Fruit fly (Drosophila melanogaster) whole organism, embryonic: Measurements from ENCODE around the gene Ank.

Source experiments
- CG11456 ChIP-seq: fragments of 200-800 bp; sonication (Bioruptor generic); IDR thresholded peaks from 3 replicates; pipeline ENCODE4 v1.3.6; 2022; ENCODE audit warnings: missing biosample characterization, missing genetic modification characterization
- CG11695 ChIP-seq: fragments of 200-800 bp; sonication (Bioruptor generic); IDR thresholded peaks from 3 replicates; pipeline ENCODE4 v1.3.6; 2022; ENCODE audit warnings: missing biosample characterization, missing genetic modification characterization
- CG12219 ChIP-seq: fragments of 200-800 bp; sonication (Bioruptor generic); optimal IDR thresholded peaks from 3 replicates; lab custom pipeline; 2018; ENCODE audit warnings: missing biosample characterization, mild to moderate bottlenecking, missing genetic modification characterization
- CG13123 ChIP-seq: fragments of 200-800 bp; sonication (Bioruptor generic); optimal IDR thresholded peaks from 2 replicates; lab custom pipeline; 2016; ENCODE audit warnings: missing biosample characterization, missing genetic modification characterization
- CG14050 ChIP-seq: fragments of 200-800 bp; sonication (Bioruptor generic); IDR thresholded peaks from 3 replicates; pipeline ENCODE4 v1.3.6; 2022; ENCODE audit warnings: missing biosample characterization, missing genetic modification characterization
- CG14667 ChIP-seq: fragments of 200-800 bp; sonication (Bioruptor generic); IDR thresholded peaks from 2 replicates; pipeline ENCODE4 v1.3.6; 2022; ENCODE audit warnings: missing biosample characterization, missing genetic modification characterization
- CG17359 ChIP-seq: fragments of 200-800 bp; sonication (Bioruptor generic); optimal IDR thresholded peaks from 3 replicates; lab custom pipeline; 2018; ENCODE audit warnings: missing biosample characterization, mild to moderate bottlenecking, missing genetic modification characterization, moderate library complexity
- CG17912 ChIP-seq: fragments of 200-800 bp; sonication (Bioruptor generic); optimal IDR thresholded peaks from 2 replicates; lab custom pipeline; 2018; ENCODE audit warnings: missing biosample characterization, mild to moderate bottlenecking, missing genetic modification characterization
- CG18262 ChIP-seq: fragments of 200-800 bp; optimal IDR thresholded peaks from 3 replicates; lab custom pipeline; 2019; ENCODE audit warnings: missing biosample characterization, mild to moderate bottlenecking, missing genetic modification characterization, moderate library complexity
- CG3847 ChIP-seq: fragments of 200-800 bp; sonication (Bioruptor generic); IDR thresholded peaks from 2 replicates; pipeline ENCODE4 v1.3.6; 2022; ENCODE audit warnings: missing biosample characterization, missing genetic modification characterization
- CG42726 ChIP-seq: fragments of 200-800 bp; sonication (Bioruptor generic); IDR thresholded peaks from 2 replicates; pipeline ENCODE4 v1.3.6; 2022; ENCODE audit warnings: missing biosample characterization, missing genetic modification characterization; ENCODE audit not compliant: partially characterized antibody
- CG5180 ChIP-seq: fragments of 200-800 bp; sonication (Bioruptor generic); optimal IDR thresholded peaks from 3 replicates; lab custom pipeline; 2017; ENCODE audit warnings: missing biosample characterization, missing genetic modification characterization, mild to moderate bottlenecking, moderate library complexity, missing genetic modification reagents
- CG6254 ChIP-seq: fragments of 200-800 bp; sonication (Bioruptor generic); optimal IDR thresholded peaks from 3 replicates; lab custom pipeline; 2017; ENCODE audit warnings: mild to moderate bottlenecking, missing biosample characterization, missing genetic modification reagents, missing genetic modification characterization
- CG6813 ChIP-seq: fragments of 200-800 bp; sonication (Bioruptor generic); optimal IDR thresholded peaks from 2 replicates; lab custom pipeline; 2017; ENCODE audit warnings: missing biosample characterization, missing genetic modification characterization, mild to moderate bottlenecking, moderate library complexity, missing genetic modification reagents
- CG6854 ChIP-seq: fragments of 200-800 bp; sonication (Bioruptor generic); optimal IDR thresholded peaks from 3 replicates; lab custom pipeline; 2017; ENCODE audit warnings: missing biosample characterization, mild to moderate bottlenecking, missing genetic modification characterization
- CG8388 ChIP-seq: fragments of 200-800 bp; sonication (Bioruptor generic); optimal IDR thresholded peaks from 2 replicates; lab custom pipeline; 2019; ENCODE audit warnings: missing biosample characterization, mild to moderate bottlenecking, missing genetic modification characterization, moderate library complexity
- CG9797 ChIP-seq: fragments of 200-800 bp; sonication (Bioruptor generic); optimal IDR thresholded peaks from 3 replicates; lab custom pipeline; 2018; ENCODE audit warnings: missing biosample characterization, mild to moderate bottlenecking, missing genetic modification characterization
- Dad ChIP-seq: fragments of 200-800 bp; sonication (Bioruptor generic); optimal IDR thresholded peaks from 3 replicates; lab custom pipeline; 2016; ENCODE audit warnings: missing biosample characterization, missing genetic modification characterization
- Deaf1 ChIP-seq: fragments of 200-800 bp; optimal IDR thresholded peaks from 3 replicates; lab custom pipeline; 2019; ENCODE audit warnings: missing biosample characterization, mild to moderate bottlenecking, missing genetic modification characterization, moderate library complexity
- ERR ChIP-seq: fragments of 200-800 bp; sonication (Bioruptor generic); optimal IDR thresholded peaks from 2 replicates; lab custom pipeline; 2016; ENCODE audit warnings: missing biosample characterization, missing genetic modification characterization
- Eip74EF ChIP-seq, 2 experiments: fragments of 200-800 bp in 1 of 2; fragments of >200 bp in 1 of 2; sonication (Bioruptor generic) in 1 of 2; optimal IDR thresholded peaks; 2 replicates each; lab custom pipeline; 2017 to 2019; ENCODE audit warnings: missing biosample characterization in 2 of 2, missing genetic modification characterization in 2 of 2, mild to moderate bottlenecking in 1 of 2, moderate library complexity in 1 of 2
- HHEX ChIP-seq: fragments of 200-800 bp; sonication (Bioruptor generic); optimal IDR thresholded peaks from 3 replicates; lab custom pipeline; 2017; ENCODE audit warnings: missing biosample characterization, mild to moderate bottlenecking, missing genetic modification characterization, missing genetic modification reagents
- HLH4C ChIP-seq: fragments of 200-800 bp; sonication (Bioruptor generic); IDR thresholded peaks from 3 replicates; pipeline ENCODE4 v1.3.6; 2022; ENCODE audit warnings: missing biosample characterization, missing genetic modification characterization; ENCODE audit not compliant: partially characterized antibody
- Hr39 ChIP-seq: fragments of >200 bp; optimal IDR thresholded peaks from 2 replicates; lab custom pipeline; 2017
- Hr78 ChIP-seq, 2 experiments: fragments of 200-800 bp in 1 of 2; fragments of >200 bp in 1 of 2; sonication (Bioruptor generic) in 1 of 2; optimal IDR thresholded peaks; 2 replicates each; lab custom pipeline; 2017 to 2019; ENCODE audit warnings: missing biosample characterization in 2 of 2, missing genetic modification characterization in 2 of 2, mild to moderate bottlenecking in 1 of 2, moderate library complexity in 1 of 2
- Myb ChIP-seq: fragments of 200-800 bp; sonication (Bioruptor generic); optimal IDR thresholded peaks from 2 replicates; lab custom pipeline; 2016; ENCODE audit warnings: missing biosample characterization, missing genetic modification characterization
- NC2α ChIP-seq: fragments of 200-800 bp; sonication (Bioruptor generic); optimal IDR thresholded peaks from 2 replicates; lab custom pipeline; 2016; ENCODE audit warnings: missing biosample characterization, missing genetic modification characterization
- NFAT ChIP-seq: fragments of 200-800 bp; sonication (Bioruptor generic); IDR thresholded peaks from 2 replicates; pipeline ENCODE4 v1.3.6; 2022; ENCODE audit warnings: missing biosample characterization, missing genetic modification characterization
- Oli ChIP-seq: fragments of 200-800 bp; sonication (Bioruptor generic); optimal IDR thresholded peaks from 2 replicates; lab custom pipeline; 2018; ENCODE audit warnings: missing biosample characterization, mild to moderate bottlenecking, missing genetic modification characterization, moderate library complexity
- Optix ChIP-seq: fragments of 200-800 bp; sonication (Bioruptor generic); IDR thresholded peaks from 3 replicates; pipeline ENCODE4 v1.3.6; 2022; ENCODE audit warnings: missing biosample characterization, missing genetic modification characterization
- Spps ChIP-seq: fragments of 200-800 bp; sonication (Bioruptor generic); optimal IDR thresholded peaks from 2 replicates; lab custom pipeline; 2018; ENCODE audit warnings: missing biosample characterization, mild to moderate bottlenecking, missing genetic modification characterization
- Sry-β ChIP-seq: fragments of 200-800 bp; sonication (Bioruptor generic); optimal IDR thresholded peaks from 2 replicates; lab custom pipeline; 2018; ENCODE audit warnings: missing biosample characterization, mild to moderate bottlenecking, missing genetic modification characterization, moderate library complexity
- Stat92E ChIP-seq, 3 experiments: fragments of >200 bp in 2 of 3; fragments of 200-800 bp in 1 of 3; sonication (Bioruptor generic) in 1 of 3; optimal IDR thresholded peaks; 2 replicates each; lab custom pipeline; 2017 to 2019; ENCODE audit warnings: missing biosample characterization in 3 of 3, missing genetic modification characterization in 3 of 3, mild to moderate bottlenecking in 1 of 3, moderate library complexity in 1 of 3
- YL-1 ChIP-seq: fragments of 200-800 bp; sonication (Bioruptor generic); optimal IDR thresholded peaks from 3 replicates; lab custom pipeline; 2017; ENCODE audit warnings: missing biosample characterization, mild to moderate bottlenecking, missing genetic modification characterization
- crol ChIP-seq: fragments of 200-800 bp; sonication (Bioruptor generic); IDR thresholded peaks from 2 replicates; pipeline ENCODE4 v1.3.6; 2022; ENCODE audit warnings: missing biosample characterization, missing genetic modification characterization
- dm ChIP-seq: fragments of 200-800 bp; sonication (Bioruptor generic); optimal IDR thresholded peaks from 3 replicates; lab custom pipeline; 2016; ENCODE audit warnings: missing biosample characterization, missing genetic modification characterization
- emc ChIP-seq: fragments of 200-800 bp; sonication (Bioruptor generic); optimal IDR thresholded peaks from 2 replicates; lab custom pipeline; 2016; ENCODE audit warnings: missing biosample characterization, missing genetic modification characterization
- fd64A ChIP-seq: fragments of 200-800 bp; sonication (Bioruptor generic); optimal IDR thresholded peaks from 3 replicates; lab custom pipeline; 2018; ENCODE audit warnings: missing biosample characterization, mild to moderate bottlenecking, missing genetic modification characterization
- gce ChIP-seq: fragments of 200-800 bp; sonication (Bioruptor generic); IDR thresholded peaks from 3 replicates; pipeline ENCODE4 v1.3.6; 2022; ENCODE audit warnings: missing biosample characterization, missing genetic modification characterization
- her ChIP-seq: fragments of 200-800 bp; sonication (Bioruptor generic); optimal IDR thresholded peaks from 2 replicates; lab custom pipeline; 2016; ENCODE audit warnings: missing biosample characterization, missing genetic modification characterization
- mirr ChIP-seq: fragments of 200-800 bp; sonication (Bioruptor generic); optimal IDR thresholded peaks from 3 replicates; lab custom pipeline; 2018; ENCODE audit warnings: missing biosample characterization, mild to moderate bottlenecking, missing genetic modification characterization
- nerfin-2 ChIP-seq: fragments of 200-800 bp; sonication (Bioruptor generic); IDR thresholded peaks from 2 replicates; pipeline ENCODE4 v1.3.6; 2022; ENCODE audit warnings: missing biosample characterization, missing genetic modification characterization; ENCODE audit not compliant: partially characterized antibody
- org-1 ChIP-seq: fragments of 200-800 bp; sonication (Bioruptor generic); optimal IDR thresholded peaks from 2 replicates; lab custom pipeline; 2017; ENCODE audit warnings: missing biosample characterization, missing genetic modification characterization
- otp ChIP-seq: fragments of 200-800 bp; sonication (Bioruptor generic); IDR thresholded peaks from 3 replicates; pipeline ENCODE4, ENCODE4 v1.3.6; 2022; ENCODE audit warnings: missing biosample characterization, missing genetic modification characterization
- pho ChIP-seq: fragments of 200-800 bp; sonication (Bioruptor generic); optimal IDR thresholded peaks from 2 replicates; lab custom pipeline; 2016; ENCODE audit warnings: missing biosample characterization, missing genetic modification characterization
- sob ChIP-seq: fragments of 200-800 bp; sonication (Bioruptor generic); IDR thresholded peaks from 2 replicates; pipeline ENCODE4 v1.3.6; 2022; ENCODE audit warnings: missing biosample characterization, missing genetic modification characterization
- tx ChIP-seq: fragments of 200-800 bp; sonication (Bioruptor generic); optimal IDR thresholded peaks from 2 replicates; lab custom pipeline; 2016; ENCODE audit warnings: missing biosample characterization, missing genetic modification characterization
- zen ChIP-seq: fragments of 200-800 bp; sonication (Bioruptor generic); optimal IDR thresholded peaks from 3 replicates; lab custom pipeline; 2018; ENCODE audit warnings: missing biosample characterization, mild to moderate bottlenecking, missing genetic modification characterization, moderate library complexity
- zen2 ChIP-seq: fragments of 200-800 bp; sonication (Bioruptor generic); IDR thresholded peaks from 3 replicates; pipeline ENCODE4 v1.3.6; 2022; ENCODE audit warnings: missing biosample characterization, missing genetic modification characterization; ENCODE audit not compliant: partially characterized antibody

Ank gene

DNA sequence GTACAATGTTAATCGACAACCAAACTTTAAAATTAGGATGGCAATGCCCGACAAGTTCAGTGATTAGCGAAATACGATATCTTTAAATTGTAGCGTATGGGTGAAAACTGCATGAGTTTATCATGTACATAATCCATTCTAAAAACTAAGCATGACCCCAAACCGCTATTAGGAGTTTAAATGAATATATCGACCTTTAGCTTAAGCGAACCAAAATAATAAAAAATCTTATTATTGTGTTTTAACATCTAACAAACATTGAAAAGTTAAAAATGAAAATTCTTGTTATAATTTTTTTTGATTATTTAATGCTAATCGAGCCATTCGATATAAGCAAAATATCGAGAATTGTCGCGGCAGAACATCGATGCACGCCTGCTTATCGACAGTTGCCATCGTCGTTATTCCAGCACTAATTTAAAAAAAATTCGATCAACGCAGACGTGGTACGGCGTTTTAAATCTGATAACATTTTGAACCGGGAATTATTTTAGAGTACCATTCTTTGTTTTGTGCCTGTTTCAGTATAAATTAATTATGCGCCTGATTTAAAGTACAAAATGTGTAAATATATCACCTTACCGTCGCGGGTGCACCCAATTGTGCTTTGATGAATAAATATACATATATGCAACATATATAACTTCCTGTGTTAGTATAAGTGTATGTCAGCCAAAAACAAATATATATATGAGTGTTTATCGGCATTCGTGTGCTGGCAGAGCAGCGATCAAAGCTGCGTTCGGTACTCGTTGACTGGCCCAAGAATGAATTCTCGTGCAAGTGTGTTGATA, 60.5 kb downstream of the Ank start, which contains the start of gene pan (continued):
- TF ChIP-seq Deaf1 (tag; lab: Kevin White, UChicago) (peak; percentile 77), HHEX (GFP tag; lab: Kevin White, UChicago) (no peak), Eip74EF (GFP tag; optimal IDR thresholded peaks at IDR 0.05; lab: Kevin White, UChicago) (peak in 1 of 2 experiments; percentile 57), CG14050 (GFP tag; lab: Robert Waterston, UW) (no peak), zen (tag; lab: Kevin White, UChicago) (no peak), dm (GFP tag; lab: Kevin White, UChicago) (no peak), CG3847 (no peak), NFAT (GFP tag; lab: Robert Waterston, UW) (no peak), Optix (GFP tag; lab: Robert Waterston, UW) (no peak), HLH4C (GFP tag; lab: Robert Waterston, UW) (peak; percentile 97), CG18262 (tag; lab: Kevin White, UChicago) (no peak), Spps (tag; lab: Kevin White, UChicago) (no peak), crol (GFP tag; lab: Robert Waterston, UW) (no peak), mirr (GFP tag; lab: Kevin White, UChicago) (no peak), zen2 (GFP tag; lab: Robert Waterston, UW) (no peak; the same call in 2 of the 3 replicates), Sry-β (no peak), nerfin-2 (GFP tag; lab: Robert Waterston, UW) (peak; percentile 95; the same call in 1 of the 2 replicates), CG9797 (no peak), otp (GFP tag; lab: Robert Waterston, UW) (no peak), CG6854 (peak; percentile 45), Oli (tag; lab: Kevin White, UChicago) (no peak), gce (GFP tag; lab: Robert Waterston, UW) (no peak), CG12219 (GFP tag; lab: Kevin White, UChicago) (no peak), Stat92E (GFP tag; optimal IDR thresholded peaks at IDR 0.05; lab: Kevin White, UChicago) (peak in 1 of 3 experiments; percentile 52), sob (GFP tag; lab: Robert Waterston, UW) (no peak), CG11456 (no peak), her (no peak), org-1 (GFP tag; lab: Kevin White, UChicago) (no peak), CG6254 (no peak), pho (GFP tag; lab: Kevin White, UChicago) (no peak), CG13123 (GFP tag; lab: Kevin White, UChicago) (no peak), Hr78 (GFP tag; optimal IDR thresholded peaks at IDR 0.05; lab: Kevin White, UChicago) (no peak), CG8388 (GFP tag; lab: Kevin White, UChicago) (no peak), ERR (GFP tag; lab: Kevin White, UChicago) (no peak), CG14667 (GFP tag; lab: Robert Waterston, UW) (no peak), Hr39 (lab: Kevin White, UChicago) (no peak), CG42726 (GFP tag; lab: Robert Waterston, UW) (no peak; the same call in 1 of the 2 replicates), emc (GFP tag; lab: Kevin White, UChicago) (no peak), CG17912 (GFP tag; lab: Kevin White, UChicago) (no peak), YL-1 (peak; percentile 67), Myb (GFP tag; lab: Kevin White, UChicago) (peak; percentile 30), tx (no peak), fd64A (GFP tag; lab: Kevin White, UChicago) (no peak), CG11695 (GFP tag; lab: Robert Waterston, UW) (no peak), Dad (no peak), CG6813 (no peak), NC2α (GFP tag; lab: Kevin White, UChicago) (no peak), CG17359 (no peak), CG5180 (GFP tag; lab: Kevin White, UChicago) (no peak)
